Worm (Caenorhabditis elegans) whole organism, L1 larva: Measurements from ENCODE around the gene spd-3.

ENCODE experiments used
- C04F5.9 ChIP-seq: sonication (generic microtip); optimal IDR thresholded peaks from 2 replicates; lab custom pipeline; 2016; ENCODE audit warnings: missing genetic modification characterization, missing compliant biosample characterization
- C16A3.4 ChIP-seq: fragments of 150-350 bp; optimal IDR thresholded peaks from 2 replicates; lab custom pipeline; 2014; ENCODE audit warnings: missing biosample characterization, missing genetic modification characterization
- C34B4.2 ChIP-seq: sonication (generic microtip); optimal IDR thresholded peaks from 2 replicates; lab custom pipeline; 2017; ENCODE audit warnings: mild to moderate bottlenecking, missing genetic modification characterization, missing compliant biosample characterization
- Y116A8C.19 ChIP-seq: sonication (generic microtip); optimal IDR thresholded peaks from 2 replicates; lab custom pipeline; 2016; ENCODE audit warnings: missing compliant biosample characterization, missing genetic modification characterization, borderline replicate concordance
- aha-1 ChIP-seq: fragments of 150-350 bp; optimal IDR thresholded peaks from 2 replicates; lab custom pipeline; 2014; ENCODE audit warnings: missing biosample characterization, missing genetic modification characterization
- alr-1 ChIP-seq: fragments of 200-800 bp; sonication (Bioruptor generic); optimal IDR thresholded peaks from 2 replicates; lab custom pipeline; 2018; ENCODE audit warnings: borderline replicate concordance, mild to moderate bottlenecking, missing genetic modification characterization, missing compliant biosample characterization
- ceh-63 ChIP-seq: fragments of 200-800 bp; sonication (Bioruptor generic); optimal IDR thresholded peaks from 2 replicates; lab custom pipeline; 2018; ENCODE audit warnings: mild to moderate bottlenecking, missing genetic modification characterization, missing compliant biosample characterization
- ceh-88 ChIP-seq: fragments of 200-800 bp; sonication (Bioruptor generic); IDR thresholded peaks from 2 replicates; pipeline ENCODE4 v1.3.6; 2022; ENCODE audit warnings: missing genetic modification characterization, missing compliant biosample characterization
- ces-1 ChIP-seq: fragments of 150-350 bp; optimal IDR thresholded peaks from 2 replicates; lab custom pipeline; 2014; ENCODE audit warnings: missing biosample characterization, missing genetic modification reagents, missing genetic modification characterization
- dpl-1 ChIP-seq, 3 experiments: fragments of 150-350 bp in 2 of 3; sonication (generic microtip) in 1 of 3; optimal IDR thresholded peaks; 2 replicates each; lab custom pipeline; 2014 to 2017; ENCODE audit warnings: missing biosample characterization in 3 of 3, missing genetic modification characterization in 3 of 3, missing genetic modification reagents in 3 of 3
- efl-1 ChIP-seq, 4 experiments: fragments of 150-350 bp; optimal IDR thresholded peaks in 3 of 4; peaks in 1 of 4; 1 replicate in 1 of 4; 2 replicates in 3 of 4; lab custom pipeline; 2014; ENCODE audit warnings: missing biosample characterization in 2 of 4, missing genetic modification characterization in 2 of 4, missing genetic modification reagents in 2 of 4
- egl-13 ChIP-seq: sonication (generic microtip); optimal IDR thresholded peaks from 2 replicates; lab custom pipeline; 2016; ENCODE audit warnings: missing genotype, missing genetic modification reagents, missing genetic modification characterization, missing compliant biosample characterization
- egl-27 ChIP-seq, 2 experiments: fragments of 150-350 bp in 1 of 2; sonication (generic microtip); optimal IDR thresholded peaks; 3 replicates each; lab custom pipeline; 2017 to 2018; ENCODE audit warnings: missing biosample characterization in 2 of 2, missing genetic modification characterization in 2 of 2, missing genetic modification reagents in 2 of 2
- elt-2 ChIP-seq: sonication (generic microtip); optimal IDR thresholded peaks from 2 replicates; lab custom pipeline; 2016; ENCODE audit warnings: missing genetic modification characterization, mild to moderate bottlenecking, inconsistent platforms, missing compliant biosample characterization, missing genetic modification reagents
- elt-3 ChIP-seq, 6 experiments: fragments of 150-350 bp in 1 of 6; sonication (generic microtip); optimal IDR thresholded peaks; 2 replicates each; lab custom pipeline; 2017 to 2018; ENCODE audit warnings: missing biosample characterization in 6 of 6, missing genetic modification characterization in 6 of 6, inconsistent platforms in 1 of 6
- fkh-10 ChIP-seq: sonication (generic microtip); optimal IDR thresholded peaks from 2 replicates; lab custom pipeline; 2017; ENCODE audit warnings: missing biosample characterization, missing genetic modification reagents, missing genetic modification characterization
- fos-1 ChIP-seq: fragments of 150-350 bp; optimal IDR thresholded peaks from 2 replicates; lab custom pipeline; 2014; ENCODE audit warnings: missing biosample characterization, missing genetic modification characterization
- hlh-17 ChIP-seq: fragments of 200-800 bp; sonication (Bioruptor generic); optimal IDR thresholded peaks from 2 replicates; lab custom pipeline; 2018; ENCODE audit warnings: missing genetic modification characterization, mild to moderate bottlenecking, missing compliant biosample characterization, moderate library complexity, borderline replicate concordance
- hlh-4 ChIP-seq: sonication (generic microtip); optimal IDR thresholded peaks from 2 replicates; lab custom pipeline; 2016; ENCODE audit warnings: mild to moderate bottlenecking, missing genetic modification characterization, missing compliant biosample characterization
- irx-1 ChIP-seq: sonication (generic microtip); optimal IDR thresholded peaks from 2 replicates; lab custom pipeline; 2016; ENCODE audit warnings: missing genetic modification characterization, missing compliant biosample characterization
- isw-1 ChIP-seq: fragments of 200-800 bp; sonication (Bioruptor generic); IDR thresholded peaks from 2 replicates; pipeline ENCODE4 v1.3.6; 2022; ENCODE audit warnings: missing genetic modification characterization, missing compliant biosample characterization
- jun-1 ChIP-seq: fragments of 150-350 bp; optimal IDR thresholded peaks from 2 replicates; lab custom pipeline; 2014; ENCODE audit warnings: missing biosample characterization, missing genetic modification reagents, missing genetic modification characterization
- lin-13 ChIP-seq: fragments of 150-350 bp; optimal IDR thresholded peaks from 2 replicates; lab custom pipeline; 2014; ENCODE audit warnings: missing biosample characterization, missing genetic modification reagents, missing genetic modification characterization
- lin-14 ChIP-seq: fragments of 200-800 bp; sonication (Bioruptor generic); optimal IDR thresholded peaks from 2 replicates; lab custom pipeline; 2018; ENCODE audit warnings: mild to moderate bottlenecking, missing genetic modification characterization, moderate library complexity, missing compliant biosample characterization
- lin-15B ChIP-seq: fragments of 150-350 bp; sonication (generic microtip); optimal IDR thresholded peaks from 3 replicates; lab custom pipeline; 2014; ENCODE audit warnings: missing biosample characterization, missing genetic modification characterization
- lin-35 ChIP-seq, 2 experiments: fragments of 150-350 bp; optimal IDR thresholded peaks; 2 replicates each; lab custom pipeline; 2014; ENCODE audit warnings: missing biosample characterization in 2 of 2, missing genetic modification characterization in 2 of 2, missing genetic modification reagents in 2 of 2
- lin-39 ChIP-seq: fragments of 150-350 bp; optimal IDR thresholded peaks from 2 replicates; lab custom pipeline; 2014; ENCODE audit warnings: missing biosample characterization, missing genetic modification reagents, missing genetic modification characterization
- lir-3 ChIP-seq: sonication (generic microtip); optimal IDR thresholded peaks from 2 replicates; lab custom pipeline; 2016; ENCODE audit warnings: mild to moderate bottlenecking, missing genetic modification characterization, moderate library complexity, missing compliant biosample characterization; ENCODE audit not compliant: poor library complexity
- mab-9 ChIP-seq: fragments of 200-800 bp; sonication (Bioruptor generic); IDR thresholded peaks from 2 replicates; pipeline ENCODE4 v1.3.6; 2022; ENCODE audit warnings: missing genetic modification reagents, missing genetic modification characterization, missing compliant biosample characterization
- mdl-1 ChIP-seq, 2 experiments: fragments of 150-350 bp; optimal IDR thresholded peaks; 2 replicates each; lab custom pipeline; 2014 to 2017; ENCODE audit warnings: missing biosample characterization in 2 of 2, missing genetic modification characterization in 2 of 2, inconsistent platforms in 1 of 2
- mep-1 ChIP-seq: fragments of 150-350 bp; optimal IDR thresholded peaks from 2 replicates; lab custom pipeline; 2014; ENCODE audit warnings: missing biosample characterization, missing genetic modification characterization
- nhr-11 ChIP-seq: fragments of 150-350 bp; optimal IDR thresholded peaks from 2 replicates; lab custom pipeline; 2014; ENCODE audit warnings: missing biosample characterization, missing genetic modification characterization
- nhr-19 ChIP-seq: fragments of 200-800 bp; sonication (Bioruptor generic); conservative IDR thresholded peaks from 2 replicates; pipeline ENCODE4 v1.3.6; 2022; ENCODE audit warnings: missing genetic modification characterization, missing compliant biosample characterization
- nhr-237 ChIP-seq: fragments of 150-350 bp; optimal IDR thresholded peaks from 2 replicates; lab custom pipeline; 2014; ENCODE audit warnings: missing biosample characterization, missing genetic modification characterization
- nhr-28 ChIP-seq: fragments of 150-350 bp; optimal IDR thresholded peaks from 2 replicates; lab custom pipeline; 2014; ENCODE audit warnings: missing biosample characterization, missing genetic modification characterization
- nhr-84 ChIP-seq: sonication (generic microtip); optimal IDR thresholded peaks from 2 replicates; lab custom pipeline; 2017; ENCODE audit warnings: missing biosample characterization, missing genetic modification characterization
- nhr-85 ChIP-seq: sonication (generic microtip); peaks from one replicate; lab custom pipeline; 2016; ENCODE audit warnings: missing genetic modification characterization, inconsistent platforms, missing compliant biosample characterization
- pax-3 ChIP-seq: fragments of 200-800 bp; sonication (Bioruptor generic); optimal IDR thresholded peaks from 2 replicates; lab custom pipeline; 2018; ENCODE audit warnings: mild to moderate bottlenecking, missing genetic modification characterization, moderate library complexity, missing compliant biosample characterization
- pqm-1 ChIP-seq: sonication (generic microtip); optimal IDR thresholded peaks from 3 replicates; lab custom pipeline; 2017; ENCODE audit warnings: missing biosample characterization, missing genetic modification characterization
- skn-1 ChIP-seq: fragments of 150-350 bp; optimal IDR thresholded peaks from 2 replicates; lab custom pipeline; 2014; ENCODE audit warnings: missing biosample characterization, missing genetic modification characterization
- snpc-4 ChIP-seq: fragments of 150-350 bp; optimal IDR thresholded peaks from 2 replicates; lab custom pipeline; 2014; ENCODE audit warnings: missing biosample characterization, missing genetic modification characterization
- snu-23 ChIP-seq: sonication (generic microtip); optimal IDR thresholded peaks from 2 replicates; lab custom pipeline; 2016; ENCODE audit warnings: missing genetic modification characterization, missing compliant biosample characterization
- swsn-7 ChIP-seq: sonication (generic microtip); optimal IDR thresholded peaks from 2 replicates; lab custom pipeline; 2016; ENCODE audit warnings: missing genetic modification characterization, missing compliant biosample characterization
- tbx-2 ChIP-seq: sonication (generic microtip); optimal IDR thresholded peaks from 2 replicates; lab custom pipeline; 2016; ENCODE audit warnings: missing genetic modification characterization, missing compliant biosample characterization
- tlp-1 ChIP-seq: fragments of 150-350 bp; optimal IDR thresholded peaks from 2 replicates; lab custom pipeline; 2014; ENCODE audit warnings: missing biosample characterization, missing genetic modification characterization
- zag-1 ChIP-seq: fragments of 150-350 bp; optimal IDR thresholded peaks from 2 replicates; lab custom pipeline; 2014; ENCODE audit warnings: missing biosample characterization, missing genetic modification characterization

The spd-3 gene

ce11 chrIV:6802132-6802531 is 39.6 kb downstream of the spd-3 start, which contains the start of the genes cest-4 and C17H12.11:
Gene cest-4, minus strand, starts transcription at chrIV:6802337.
Gene C17H12.11, plus strand, starts transcription at chrIV:6802387.
- peak; percentile 55 for TF ChIP-seq elt-2 (tag; lab: Kevin White, UChicago)
- no peak for TF ChIP-seq mab-9 (GFP tag; lab: Robert Waterston, UW)
- no peak for TF ChIP-seq lin-39 (tag; lab: Kevin White, UChicago)
- TF ChIP-seq egl-13 = no peak
- TF ChIP-seq pqm-1 (tag; lab: Kevin White, UChicago) = peak; percentile 5
- no peak for TF ChIP-seq C04F5.9 (tag; lab: Kevin White, UChicago)
- no peak for TF ChIP-seq mdl-1 (tag; optimal IDR thresholded peaks at IDR 0.05; lab: Kevin White, UChicago)
- TF ChIP-seq nhr-19 = no peak
- TF ChIP-seq mep-1 (tag; lab: Kevin White, UChicago) = no peak
- peak in 1 of 2 experiments; percentile 23 for TF ChIP-seq lin-35 (GFP tag; optimal IDR thresholded peaks at IDR 0.05; lab: Kevin White, UChicago)
- no peak for TF ChIP-seq lin-15B (tag; lab: Kevin White, UChicago)
- TF ChIP-seq jun-1 (tag; lab: Kevin White, UChicago) = no peak
- no peak for TF ChIP-seq lir-3 (tag; lab: Kevin White, UChicago)
- TF ChIP-seq nhr-237 (tag; lab: Kevin White, UChicago) = no peak
- TF ChIP-seq, all 84 proteins: peak for 3

ce11 chrIV:6803294-6803693 is 40.8 kb downstream of the spd-3 start:
- TF ChIP-seq hlh-4 (tag; lab: Kevin White, UChicago) (no peak), irx-1 (tag; lab: Kevin White, UChicago) (no peak), jun-1 (tag; lab: Kevin White, UChicago) (no peak), egl-27 (tag; optimal IDR thresholded peaks at IDR 0.05; lab: Kevin White, UChicago) (no peak), lin-14 (GFP tag; lab: Kevin White, UChicago) (no peak), nhr-85 (tag; lab: Kevin White, UChicago) (no peak), C34B4.2 (no peak)

ce11 chrIV:6803805-6804344 is 41.4 kb downstream of the spd-3 start:
- TF ChIP-seq fos-1 (tag; lab: Kevin White, UChicago) (peak; percentile 3), lin-39 (tag; lab: Kevin White, UChicago) (peak; percentile 62), snpc-4 (no peak), elt-2 (tag; lab: Kevin White, UChicago) (no peak), lin-35 (GFP tag; optimal IDR thresholded peaks at IDR 0.05; lab: Kevin White, UChicago) (peak in 1 of 2 experiments; percentile 23), swsn-7 (tag; lab: Kevin White, UChicago) (no peak), tlp-1 (no peak), nhr-11 (tag; lab: Kevin White, UChicago) (no peak), skn-1 (tag; lab: Kevin White, UChicago) (no peak), hlh-4 (tag; lab: Kevin White, UChicago) (no peak), snu-23 (GFP tag; lab: Kevin White, UChicago) (peak; percentile 31), elt-3 (tag; optimal IDR thresholded peaks at IDR 0.05; lab: Kevin White, UChicago) (peak in 1 of 6 experiments; percentile 52), lin-13 (GFP tag; lab: Kevin White, UChicago) (no peak), hlh-17 (GFP tag; lab: Kevin White, UChicago) (no peak), Y116A8C.19 (tag; lab: Kevin White, UChicago) (no peak), C04F5.9 (tag; lab: Kevin White, UChicago) (no peak), ces-1 (GFP tag; lab: Kevin White, UChicago) (no peak), tbx-2 (tag; lab: Kevin White, UChicago) (no peak), C16A3.4 (tag; lab: Kevin White, UChicago) (no peak), dpl-1 (GFP tag; optimal IDR thresholded peaks at IDR 0.05; lab: Kevin White, UChicago) (no peak), nhr-85 (tag; lab: Kevin White, UChicago) (peak; percentile 72), pax-3 (tag; lab: Kevin White, UChicago) (no peak), aha-1 (tag; lab: Kevin White, UChicago) (no peak), fkh-10 (GFP tag; lab: Kevin White, UChicago) (no peak), ceh-88 (GFP tag; lab: Robert Waterston, UW) (no peak), nhr-84 (tag; lab: Kevin White, UChicago) (no peak), efl-1 (optimal IDR thresholded peaks at IDR 0.05; lab: Kevin White, UChicago) (no peak), efl-1 (GFP tag; optimal IDR thresholded peaks at IDR 0.05 in 1 of 2; lab: Kevin White, UChicago) (peak in 1 of 2 experiments; percentile 60), ceh-63 (GFP tag; lab: Kevin White, UChicago) (no peak), lir-3 (tag; lab: Kevin White, UChicago) (no peak), pqm-1 (tag; lab: Kevin White, UChicago) (no peak), jun-1 (tag; lab: Kevin White, UChicago) (no peak), alr-1 (tag; lab: Kevin White, UChicago) (no peak), mdl-1 (tag; optimal IDR thresholded peaks at IDR 0.05; lab: Kevin White, UChicago) (no peak), nhr-19 (no peak), nhr-28 (no peak), zag-1 (tag; lab: Kevin White, UChicago) (no peak), isw-1 (GFP tag; lab: Robert Waterston, UW) (no peak)
